Fruit fly (Drosophila melanogaster): Measurements from ENCODE around the gene CG2004.
A peak's percentile ranks its signal among the peaks of the same experiment; 100 is the strongest.

Gene CG2004

dm6 chrX:8667709-8668108, 47.0 kb downstream of the CG2004 start:
- TF ChIP-seq pdm3 (GFP tag; optimal IDR thresholded peaks at IDR 0.05), result no peak
- no peak for TF ChIP-seq CG32006 (GFP tag; optimal IDR thresholded peaks at IDR 0.05)
- TF ChIP-seq CG31627 (GFP tag; optimal IDR thresholded peaks at IDR 0.05), result peak; percentile 61
- peak; percentile 56 for TF ChIP-seq Smox (GFP tag; optimal IDR thresholded peaks at IDR 0.05)
- peak; percentile 87 for TF ChIP-seq svp (GFP tag)
- TF ChIP-seq acj6 (GFP tag; optimal IDR thresholded peaks at IDR 0.05), result peak; percentile 25
- peak; percentile 83 for TF ChIP-seq Eip78C (GFP tag)
- TF ChIP-seq Eip93F (GFP tag; optimal IDR thresholded peaks at IDR 0.05), result peak; percentile 31
- TF ChIP-seq Hr4 (GFP tag; optimal IDR thresholded peaks at IDR 0.05), result no peak
- TF ChIP-seq CG11762 (GFP tag; optimal IDR thresholded peaks at IDR 0.05; ENCODE audit: insufficient read depth), result no peak
- peak; percentile 3 for TF ChIP-seq Eip75B (GFP tag; optimal IDR thresholded peaks at IDR 0.05)
- TF ChIP-seq achi (GFP tag; optimal IDR thresholded peaks at IDR 0.05), result peak; percentile 6
- peak; percentile 72 for TF ChIP-seq Hr39 (GFP tag; optimal IDR thresholded peaks at IDR 0.05)
- TF ChIP-seq Sox102F (GFP tag; optimal IDR thresholded peaks at IDR 0.05), result peak; percentile 69
- peak; percentile 64 for TF ChIP-seq topi (GFP tag; optimal IDR thresholded peaks at IDR 0.05)
- peak; percentile 56 for TF ChIP-seq cyc (GFP tag; optimal IDR thresholded peaks at IDR 0.05)
- TF ChIP-seq esn (GFP tag; optimal IDR thresholded peaks at IDR 0.05), result peak; percentile 57
- TF ChIP-seq Met (GFP tag; optimal IDR thresholded peaks at IDR 0.05), result peak; percentile 58
- TF ChIP-seq CG6163 (GFP tag; IDR thresholded peaks at IDR 0.05), result 0 out of 3 replicates have a peak, but pooled peaks have one; percentile 22
- peak; percentile 42 for TF ChIP-seq vri (GFP tag; optimal IDR thresholded peaks at IDR 0.05)
- no peak for TF ChIP-seq CG11294 (GFP tag; IDR thresholded peaks at IDR 0.05)
- TF ChIP-seq Ets21C (GFP tag; optimal IDR thresholded peaks at IDR 0.05), result peak; percentile 42
- TF ChIP-seq Sox14 (GFP tag; optimal IDR thresholded peaks at IDR 0.05), result peak; percentile 34
- TF ChIP-seq lz (GFP tag; optimal IDR thresholded peaks at IDR 0.05), result peak; percentile 64
- peak; percentile 3 for TF ChIP-seq CG3919 (GFP tag; optimal IDR thresholded peaks at IDR 0.05)
- TF ChIP-seq CG6792 (GFP tag; optimal IDR thresholded peaks at IDR 0.05), result peak; percentile 21
- no peak for TF ChIP-seq fd85E (GFP tag; optimal IDR thresholded peaks at IDR 0.05)

dm6 chrX:8667070-8667469, 47.7 kb downstream of the CG2004 start:
- TF ChIP-seq Hr4 (GFP tag; optimal IDR thresholded peaks at IDR 0.05), result no peak
- TF ChIP-seq fkh (GFP tag; optimal IDR thresholded peaks at IDR 0.05), result no peak
- no peak for TF ChIP-seq svp (GFP tag)
- TF ChIP-seq CG6854 (GFP tag; optimal IDR thresholded peaks at IDR 0.05), result no peak
- TF ChIP-seq salr (GFP tag; optimal IDR thresholded peaks at IDR 0.05), result no peak
- no peak for TF ChIP-seq pdm3 (GFP tag; optimal IDR thresholded peaks at IDR 0.05)
- TF ChIP-seq Sox15 (GFP tag; optimal IDR thresholded peaks at IDR 0.05), result no peak
- no peak for TF ChIP-seq CG1621 (tag; optimal IDR thresholded peaks at IDR 0.05)
- no peak for TF ChIP-seq CG3032 (tag; optimal IDR thresholded peaks at IDR 0.05)

- no peak for TF ChIP-seq fd59A (GFP tag; optimal IDR thresholded peaks at IDR 0.05)
- no peak for TF ChIP-seq Sox14 (GFP tag; optimal IDR thresholded peaks at IDR 0.05)
- TF ChIP-seq topi (GFP tag; optimal IDR thresholded peaks at IDR 0.05), result no peak
- TF ChIP-seq CG6808 (GFP tag; optimal IDR thresholded peaks at IDR 0.05), result no peak
- no peak for TF ChIP-seq fd85E (GFP tag; optimal IDR thresholded peaks at IDR 0.05)
- no peak for TF ChIP-seq cyc (GFP tag; optimal IDR thresholded peaks at IDR 0.05)
- TF ChIP-seq CG8319 (GFP tag; optimal IDR thresholded peaks at IDR 0.05), result no peak
- no peak for TF ChIP-seq CG11902 (GFP tag; optimal IDR thresholded peaks at IDR 0.05)
- TF ChIP-seq spab (GFP tag; optimal IDR thresholded peaks at IDR 0.05), result no peak
- TF ChIP-seq acj6 (GFP tag; optimal IDR thresholded peaks at IDR 0.05), result no peak
- TF ChIP-seq CG8632 (GFP tag; optimal IDR thresholded peaks at IDR 0.05), result no peak
- no peak for TF ChIP-seq CG16779 (tag; optimal IDR thresholded peaks at IDR 0.05)
- TF ChIP-seq CG6276 (GFP tag; optimal IDR thresholded peaks at IDR 0.05), result no peak
These were observed 49.0 kb downstream of the CG2004 start for dm6 chrX:8665576-8666297.

Data from whole organism, prepupa.